Worm (Caenorhabditis elegans) whole organism, mixed stage, embryonic: ENCODE data around the gene pkhm-2.

ENCODE experiments used
- elt-3 ChIP-seq: fragments of 150-350 bp; optimal IDR thresholded peaks from 2 replicates; lab custom pipeline; 2014; ENCODE audit warnings: missing biosample characterization, missing genetic modification characterization
- ham-2 ChIP-seq: fragments of 200-800 bp; sonication (Bioruptor generic); optimal IDR thresholded peaks from 2 replicates; lab custom pipeline; 2018; ENCODE audit warnings: mild to moderate bottlenecking, missing genetic modification characterization, missing compliant biosample characterization
- nhr-12 ChIP-seq: fragments of 150-350 bp; optimal IDR thresholded peaks from 2 replicates; lab custom pipeline; 2014; ENCODE audit warnings: missing biosample characterization, missing genetic modification characterization

DNA sequence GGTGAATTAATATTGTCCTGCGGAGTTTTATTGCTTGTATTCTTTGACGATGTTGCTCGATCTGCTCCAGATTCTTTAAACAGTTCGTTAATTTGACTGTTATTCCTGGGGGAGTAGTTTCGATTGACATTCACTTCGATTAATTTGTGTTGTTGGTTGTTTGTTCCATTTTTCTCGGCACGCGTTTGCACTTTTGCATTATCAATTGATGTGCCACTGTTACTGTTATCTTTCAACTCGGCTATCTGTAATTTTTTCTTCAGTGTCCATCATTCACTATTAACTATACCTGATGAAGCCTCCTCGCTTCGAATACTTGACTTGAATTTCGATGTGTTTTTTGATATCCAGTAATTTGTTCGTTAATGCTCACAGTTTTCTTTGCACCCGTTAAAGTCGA is 47.9 kb upstream of the pkhm-2 start:
- TF ChIP-seq elt-3 (tag; lab: Kevin White, UChicago) (no peak), ham-2 (GFP tag; lab: Kevin White, UChicago) (no peak), nhr-12 (tag; lab: Kevin White, UChicago) (no peak)
